Worm (Caenorhabditis elegans) whole organism, early embryonic: ENCODE data around the gene D1054.1.

Experiments
- B0310.2 ChIP-seq: sonication (generic microtip); optimal IDR thresholded peaks from 2 replicates; lab custom pipeline; 2016; ENCODE audit warnings: mild to moderate bottlenecking, missing genetic modification characterization, missing compliant biosample characterization
- F13C5.2 ChIP-seq: sonication (generic microtip); optimal IDR thresholded peaks from 2 replicates; lab custom pipeline; 2017; ENCODE audit warnings: mild to moderate bottlenecking, missing genetic modification characterization, inconsistent platforms, missing compliant biosample characterization
- ama-1 ChIP-seq: fragments of 150-350 bp; optimal IDR thresholded peaks from 2 replicates; lab custom pipeline; 2014
- ceh-13 ChIP-seq: fragments of 200-800 bp; sonication (Bioruptor generic); optimal IDR thresholded peaks from 2 replicates; lab custom pipeline; 2018; ENCODE audit warnings: mild to moderate bottlenecking, missing genetic modification characterization, missing compliant biosample characterization
- ceh-36 ChIP-seq: sonication (generic microtip); optimal IDR thresholded peaks from 2 replicates; lab custom pipeline; 2016; ENCODE audit warnings: missing genetic modification characterization, inconsistent platforms, missing compliant biosample characterization
- flt-1 ChIP-seq: fragments of 200-800 bp; sonication (Bioruptor generic); IDR thresholded peaks from 2 replicates; pipeline ENCODE4 v1.3.6; 2022; ENCODE audit warnings: missing genetic modification characterization, missing compliant biosample characterization
- hmg-4 ChIP-seq: fragments of 200-800 bp; sonication (Bioruptor generic); optimal IDR thresholded peaks from 2 replicates; lab custom pipeline; 2018; ENCODE audit warnings: mild to moderate bottlenecking, missing genetic modification characterization, missing compliant biosample characterization
- hnd-1 ChIP-seq: sonication (generic microtip); optimal IDR thresholded peaks from 2 replicates; lab custom pipeline; 2016; ENCODE audit warnings: missing genetic modification characterization, missing compliant biosample characterization
- sea-1 ChIP-seq: fragments of 200-800 bp; sonication (Bioruptor generic); conservative IDR thresholded peaks from 2 replicates; pipeline ENCODE4 v1.3.6; 2022; ENCODE audit warnings: missing genetic modification characterization, missing compliant biosample characterization
- tbx-11 ChIP-seq: fragments of 200-800 bp; sonication (Bioruptor generic); IDR thresholded peaks from 2 replicates; pipeline ENCODE4 v1.3.6; 2022; ENCODE audit warnings: missing genetic modification characterization, missing compliant biosample characterization
- tra-4 ChIP-seq: sonication (generic microtip); optimal IDR thresholded peaks from 2 replicates; lab custom pipeline; 2017; ENCODE audit warnings: missing genetic modification characterization, missing compliant biosample characterization

- no peak for TF ChIP-seq ama-1 (lab: Kevin White, UChicago)
- TF ChIP-seq ceh-36 (tag; lab: Kevin White, UChicago), result no peak
- no peak for TF ChIP-seq hnd-1 (tag; lab: Kevin White, UChicago)
- no peak for TF ChIP-seq sea-1 (GFP tag; lab: Robert Waterston, UW)
- TF ChIP-seq hmg-4 (GFP tag; lab: Kevin White, UChicago), result no peak
- no peak for TF ChIP-seq F13C5.2
- TF ChIP-seq tbx-11 (GFP tag; lab: Robert Waterston, UW), result no peak
- TF ChIP-seq flt-1, result no peak
- no peak for TF ChIP-seq B0310.2
- TF ChIP-seq tra-4 (tag; lab: Kevin White, UChicago), result no peak
- no peak for TF ChIP-seq ceh-13 (GFP tag; lab: Kevin White, UChicago)
These were observed 33.3 kb downstream of the D1054.1 start, which contains the start of the genes mre-11 and wdr-5.3 for ce11 chrV:10736756-10737155.
